Fruit fly (Drosophila melanogaster): ENCODE data around the gene ssp7.

The ssp7 gene

DNA sequence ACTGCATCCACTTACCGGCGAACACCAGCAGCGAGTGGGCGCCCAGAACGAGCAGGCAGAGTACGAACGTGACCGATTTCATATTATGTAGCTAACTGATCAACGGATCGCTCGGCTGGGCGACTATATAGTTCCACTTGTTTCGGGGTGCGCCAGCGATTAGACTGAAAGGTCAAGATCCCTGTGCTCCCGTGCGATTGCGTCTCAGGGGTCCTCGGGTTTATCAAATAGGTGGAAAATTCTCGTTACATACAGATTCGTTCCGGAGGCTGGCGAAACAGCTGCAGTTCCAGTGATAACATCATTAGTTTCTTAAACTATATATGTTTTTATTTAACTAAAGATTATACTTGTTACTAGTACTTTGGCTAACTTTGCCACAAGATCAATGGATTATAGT lies at the start of gene ssp7:
TSS of gene ssp7 (minus strand) at position 101 of the 400 bp plus-strand sequence.
- no peak for TF ChIP-seq CG33017 (tag; optimal IDR thresholded peaks at IDR 0.05)
- no peak for TF ChIP-seq cnc (optimal IDR thresholded peaks at IDR 0.05)
- TF ChIP-seq CG7045 (GFP tag; optimal IDR thresholded peaks at IDR 0.05) = no peak
- no peak for TF ChIP-seq ovo (GFP tag; optimal IDR thresholded peaks at IDR 0.05)
- TF ChIP-seq toe (GFP tag; optimal IDR thresholded peaks at IDR 0.05) = no peak
- no peak for TF ChIP-seq CG11617 (GFP tag; optimal IDR thresholded peaks at IDR 0.05)

DNA sequence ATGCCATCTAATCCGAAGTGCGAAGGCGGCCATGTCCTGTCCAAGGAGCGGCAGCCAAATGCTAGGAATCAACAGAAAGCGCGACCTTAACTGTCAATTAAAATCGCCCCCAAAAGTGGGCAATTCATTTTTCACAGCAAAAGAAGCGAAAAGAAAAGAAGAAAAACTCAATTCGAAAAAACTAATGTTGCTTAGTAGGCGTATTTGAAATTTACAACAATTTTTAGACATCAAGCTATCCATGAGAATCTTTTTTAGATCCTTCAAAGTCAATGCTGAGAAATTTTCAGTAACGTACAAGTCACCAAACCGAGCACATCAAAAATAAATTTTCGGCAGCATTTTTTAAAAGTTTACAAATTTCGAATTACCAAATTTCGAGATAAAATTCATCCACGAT lies 42.6 kb upstream of the ssp7 start, which contains the start of gene CG15200:
TSS of gene CG15200 (plus strand) at position 301 of the 400 bp plus-strand sequence.
- TF ChIP-seq CG5204 (GFP tag; optimal IDR thresholded peaks at IDR 0.05) = no peak
- TF ChIP-seq cic (GFP tag; optimal IDR thresholded peaks at IDR 0.05) = no peak
- no peak for TF ChIP-seq cnc (optimal IDR thresholded peaks at IDR 0.05)
- TF ChIP-seq CG1620 (GFP tag; optimal IDR thresholded peaks at IDR 0.05) = no peak
- no peak for TF ChIP-seq pad (GFP tag; optimal IDR thresholded peaks at IDR 0.05)
- no peak for TF ChIP-seq tj (GFP tag; optimal IDR thresholded peaks at IDR 0.05)
- TF ChIP-seq CG12768 (GFP tag; optimal IDR thresholded peaks at IDR 0.05) = no peak
- TF ChIP-seq Mnt (GFP tag; optimal IDR thresholded peaks at IDR 0.05) = no peak
- TF ChIP-seq toe (GFP tag; optimal IDR thresholded peaks at IDR 0.05) = no peak
- no peak for TF ChIP-seq CG7045 (GFP tag; optimal IDR thresholded peaks at IDR 0.05)
- no peak for TF ChIP-seq CG11617 (GFP tag; optimal IDR thresholded peaks at IDR 0.05)
- no peak for TF ChIP-seq ovo (GFP tag; optimal IDR thresholded peaks at IDR 0.05)
- no peak for TF ChIP-seq bab1 (GFP tag; optimal IDR thresholded peaks at IDR 0.05)
- no peak for TF ChIP-seq Clk (GFP tag; optimal IDR thresholded peaks at IDR 0.05)
- TF ChIP-seq CG7101 (tag; optimal IDR thresholded peaks at IDR 0.05) = no peak

DNA sequence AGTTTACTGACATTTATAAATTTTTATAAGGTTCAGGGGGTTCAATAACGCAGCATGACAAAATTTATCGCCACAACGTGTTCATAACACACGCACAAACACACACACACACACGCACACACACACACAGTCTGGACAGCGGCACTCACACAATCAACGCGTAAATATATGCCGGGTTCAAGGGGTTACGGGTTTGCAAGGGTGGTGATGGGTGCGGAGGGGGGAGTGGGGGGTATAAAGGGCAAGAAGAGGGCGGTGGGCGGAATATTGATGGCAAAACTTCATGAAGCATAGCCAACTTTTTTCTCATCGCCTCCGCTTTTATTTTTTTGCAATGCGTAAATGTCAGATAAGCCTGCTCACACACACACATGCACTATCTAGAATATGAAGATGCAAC lies 36.0 kb upstream of the ssp7 start:
- TF ChIP-seq CG14711 (tag; optimal IDR thresholded peaks at IDR 0.05) (no peak), CG1620 (GFP tag; optimal IDR thresholded peaks at IDR 0.05) (no peak), Crg-1 (GFP tag; optimal IDR thresholded peaks at IDR 0.05) (no peak), CG5204 (GFP tag; optimal IDR thresholded peaks at IDR 0.05) (no peak), CG33017 (tag; optimal IDR thresholded peaks at IDR 0.05) (no peak), cic (GFP tag; optimal IDR thresholded peaks at IDR 0.05) (no peak), toe (GFP tag; optimal IDR thresholded peaks at IDR 0.05) (no peak), Mnt (GFP tag; optimal IDR thresholded peaks at IDR 0.05) (no peak), cnc (optimal IDR thresholded peaks at IDR 0.05) (no peak), tj (GFP tag; optimal IDR thresholded peaks at IDR 0.05) (no peak), pad (GFP tag; optimal IDR thresholded peaks at IDR 0.05) (no peak), Hr96 (GFP tag; optimal IDR thresholded peaks at IDR 0.05) (no peak), CG7045 (GFP tag; optimal IDR thresholded peaks at IDR 0.05) (no peak), CG12768 (GFP tag; optimal IDR thresholded peaks at IDR 0.05) (no peak), CG7101 (tag; optimal IDR thresholded peaks at IDR 0.05) (no peak), bab1 (GFP tag; optimal IDR thresholded peaks at IDR 0.05) (no peak), Clk (GFP tag; optimal IDR thresholded peaks at IDR 0.05) (no peak), ovo (GFP tag; optimal IDR thresholded peaks at IDR 0.05) (no peak), kay (GFP tag; ENCODE audit: borderline replicate concordance) (no peak), CG11617 (GFP tag; optimal IDR thresholded peaks at IDR 0.05) (no peak)

DNA sequence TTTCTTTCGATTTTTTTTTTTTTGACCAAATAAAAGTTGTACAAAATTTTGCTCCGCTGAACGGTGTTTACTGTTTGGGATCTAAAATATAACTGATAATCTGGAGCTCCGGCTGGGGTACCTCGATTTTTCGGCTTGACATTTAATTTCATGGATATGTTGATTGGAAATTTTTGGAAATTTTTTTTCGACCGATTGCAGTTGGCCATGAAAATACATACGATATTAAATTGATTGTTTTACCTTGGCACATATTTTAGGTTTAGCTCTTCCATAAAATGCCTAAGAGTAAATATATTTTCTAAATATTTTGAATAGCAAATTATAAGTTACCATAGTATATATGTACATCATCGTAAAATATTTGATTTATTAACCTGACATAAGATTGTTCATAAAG lies 30.5 kb upstream of the ssp7 start, which contains the start of gene CG1394:
TSS of gene CG1394 (minus strand) at position 101 of the 400 bp plus-strand sequence.
- TF ChIP-seq CG33017 (tag; optimal IDR thresholded peaks at IDR 0.05) = no peak
- no peak for TF ChIP-seq ovo (GFP tag; optimal IDR thresholded peaks at IDR 0.05)
- TF ChIP-seq CG14711 (tag; optimal IDR thresholded peaks at IDR 0.05) = no peak
- no peak for TF ChIP-seq Mnt (GFP tag; optimal IDR thresholded peaks at IDR 0.05)
- no peak for TF ChIP-seq CG12768 (GFP tag; optimal IDR thresholded peaks at IDR 0.05)
- no peak for TF ChIP-seq cic (GFP tag; optimal IDR thresholded peaks at IDR 0.05)
- TF ChIP-seq CG5204 (GFP tag; optimal IDR thresholded peaks at IDR 0.05) = no peak
- TF ChIP-seq CG1620 (GFP tag; optimal IDR thresholded peaks at IDR 0.05) = no peak
- TF ChIP-seq Crg-1 (GFP tag; optimal IDR thresholded peaks at IDR 0.05) = no peak
- TF ChIP-seq toe (GFP tag; optimal IDR thresholded peaks at IDR 0.05) = no peak
- TF ChIP-seq pad (GFP tag; optimal IDR thresholded peaks at IDR 0.05) = no peak
- TF ChIP-seq CG7045 (GFP tag; optimal IDR thresholded peaks at IDR 0.05) = no peak
- TF ChIP-seq CG7101 (tag; optimal IDR thresholded peaks at IDR 0.05) = no peak
- TF ChIP-seq cnc (optimal IDR thresholded peaks at IDR 0.05) = no peak
- TF ChIP-seq bab1 (GFP tag; optimal IDR thresholded peaks at IDR 0.05) = no peak
- TF ChIP-seq Clk (GFP tag; optimal IDR thresholded peaks at IDR 0.05) = no peak
- no peak for TF ChIP-seq tj (GFP tag; optimal IDR thresholded peaks at IDR 0.05)
- TF ChIP-seq Hr96 (GFP tag; optimal IDR thresholded peaks at IDR 0.05) = no peak
- no peak for TF ChIP-seq CG11617 (GFP tag; optimal IDR thresholded peaks at IDR 0.05)

DNA sequence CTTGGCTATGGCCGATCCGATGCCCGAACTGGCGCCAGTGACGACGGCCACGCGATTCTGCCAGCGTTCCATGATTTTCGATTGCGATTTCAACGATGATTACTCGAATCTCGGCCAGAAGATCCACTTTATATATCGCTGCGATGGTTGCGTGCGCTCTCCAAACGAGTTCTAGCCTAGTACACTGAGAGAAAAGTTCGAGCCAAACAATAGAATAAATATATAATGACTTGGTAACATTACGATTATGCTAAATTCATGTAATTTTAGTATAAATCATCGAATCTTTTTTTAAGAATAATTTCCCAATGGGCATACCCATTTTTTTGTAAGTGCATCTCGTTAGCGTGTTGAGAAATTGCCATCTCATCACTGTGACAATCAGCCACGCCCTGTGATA lies 28.9 kb upstream of the ssp7 start, which contains the start of gene Antdh:
TSS of gene Antdh (minus strand) at position 101 of the 400 bp plus-strand sequence.
- TF ChIP-seq bab1 (GFP tag; optimal IDR thresholded peaks at IDR 0.05) (no peak), pad (GFP tag; optimal IDR thresholded peaks at IDR 0.05) (no peak), cnc (optimal IDR thresholded peaks at IDR 0.05) (no peak), CG5204 (GFP tag; optimal IDR thresholded peaks at IDR 0.05) (no peak), CG1620 (GFP tag; optimal IDR thresholded peaks at IDR 0.05) (no peak), CG12768 (GFP tag; optimal IDR thresholded peaks at IDR 0.05) (no peak), toe (GFP tag; optimal IDR thresholded peaks at IDR 0.05) (no peak), CG11617 (GFP tag; optimal IDR thresholded peaks at IDR 0.05) (no peak), CG7101 (tag; optimal IDR thresholded peaks at IDR 0.05) (no peak), tj (GFP tag; optimal IDR thresholded peaks at IDR 0.05) (no peak), cic (GFP tag; optimal IDR thresholded peaks at IDR 0.05) (no peak), CG14711 (tag; optimal IDR thresholded peaks at IDR 0.05) (no peak), Hr96 (GFP tag; optimal IDR thresholded peaks at IDR 0.05) (no peak), CG33017 (tag; optimal IDR thresholded peaks at IDR 0.05) (no peak)

- TF ChIP-seq cic (GFP tag; optimal IDR thresholded peaks at IDR 0.05) = no peak
- no peak for TF ChIP-seq Crg-1 (GFP tag; optimal IDR thresholded peaks at IDR 0.05)
- no peak for TF ChIP-seq CG12768 (GFP tag; optimal IDR thresholded peaks at IDR 0.05)
- TF ChIP-seq Clk (GFP tag; optimal IDR thresholded peaks at IDR 0.05) = no peak
Observed at dm6 chrX:11159710-11160446, 19.8 kb upstream of the ssp7 start, which contains the start of gene CG32668. CG32668 (minus strand) TSS chrX:11159760.

All from whole organism, adult.